Worm (Caenorhabditis elegans): ENCODE data around the gene irld-59.

The irld-59 gene

DNA sequence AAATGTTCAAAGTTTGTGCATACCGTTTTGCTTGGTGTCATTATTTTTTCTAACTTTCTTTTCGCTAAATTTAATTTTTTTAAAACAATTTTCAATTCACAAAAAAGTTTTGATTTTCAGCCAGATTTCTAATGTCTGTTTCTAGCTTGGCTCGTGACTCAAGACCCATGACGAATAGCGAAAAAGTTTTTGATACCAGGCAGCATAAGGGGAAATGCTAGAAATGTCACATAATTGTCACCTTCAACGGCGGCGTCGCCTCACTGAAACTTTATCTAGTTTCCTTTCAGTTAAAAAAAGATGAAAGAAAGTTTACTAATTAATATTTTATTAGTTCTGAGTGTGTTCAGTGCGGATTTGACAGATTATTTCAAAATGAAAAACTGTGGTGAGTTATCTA, at the start of gene irld-59:
irld-59 (plus strand) TSS at position 301 of the 400 bp plus-strand sequence.
- TF ChIP-seq tbp1 (GFP tag; optimal IDR thresholded peaks at IDR 0.05): no peak
- no peak for TF ChIP-seq ztf-22 (GFP tag; optimal IDR thresholded peaks at IDR 0.05)
- no peak for TF ChIP-seq ztf-28 (GFP tag; IDR thresholded peaks at IDR 0.05)
- no peak for TF ChIP-seq sptf-2 (GFP tag; optimal IDR thresholded peaks at IDR 0.05)
- TF ChIP-seq Y67H2A.10 (GFP tag; conservative IDR thresholded peaks at IDR 0.05): no peak
- no peak for TF ChIP-seq madf-10 (tag; optimal IDR thresholded peaks at IDR 0.05)
- no peak for TF ChIP-seq egl-44 (GFP tag; IDR thresholded peaks at IDR 0.05)
- no peak for TF ChIP-seq dpl-1 (GFP tag; optimal IDR thresholded peaks at IDR 0.05)
- TF ChIP-seq nhr-80 (tag; optimal IDR thresholded peaks at IDR 0.05): no peak
- no peak for TF ChIP-seq attf-5 (GFP tag; optimal IDR thresholded peaks at IDR 0.05)
- no peak for TF ChIP-seq ztf-25 (GFP tag; IDR thresholded peaks at IDR 0.05)
- no peak for TF ChIP-seq zim-3 (tag; optimal IDR thresholded peaks at IDR 0.05)
- no peak for TF ChIP-seq snpc-4 (GFP tag; optimal IDR thresholded peaks at IDR 0.05)
- no peak for TF ChIP-seq snpc-4 (tag; optimal IDR thresholded peaks at IDR 0.05)

DNA sequence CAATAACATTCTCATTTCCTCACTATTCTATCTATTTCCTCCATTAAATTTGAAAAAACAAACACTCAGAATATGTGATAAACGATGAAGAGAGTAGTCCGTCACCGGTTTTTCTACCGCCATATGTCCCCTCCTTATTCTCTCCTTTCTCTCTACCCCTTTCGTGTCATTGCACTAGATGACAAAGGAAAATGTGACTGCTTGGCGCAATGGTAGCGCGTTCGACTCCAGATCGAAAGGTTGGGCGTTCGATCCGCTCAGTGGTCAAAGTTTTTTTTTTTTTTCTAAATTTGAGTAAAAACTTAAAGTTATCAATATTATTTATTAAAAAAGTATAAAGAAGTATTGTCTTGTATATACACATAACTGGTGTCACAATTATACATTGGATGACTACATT, 47.4 kb upstream of the irld-59 start:
- TF ChIP-seq ZK185.1 (tag; optimal IDR thresholded peaks at IDR 0.05; ENCODE audit: poor library complexity, severe bottlenecking) (peak; percentile 63), D2030.7 (GFP tag; IDR thresholded peaks at IDR 0.05) (peak; percentile 40; the same call in 1 of the 2 replicates), Y95B8A.8 (GFP tag; IDR thresholded peaks at IDR 0.05) (no peak), lsy-27 (tag; optimal IDR thresholded peaks at IDR 0.05; ENCODE audit: borderline replicate concordance, insufficient read depth) (peak; percentile 42), let-607 (tag; optimal IDR thresholded peaks at IDR 0.05) (peak in 1 of 2 experiments; percentile 1), B0035.1 (tag; optimal IDR thresholded peaks at IDR 0.05) (no peak), athp-1 (tag; optimal IDR thresholded peaks at IDR 0.05) (no peak), F23B12.7 (tag; optimal IDR thresholded peaks at IDR 0.05; ENCODE audit: insufficient read depth) (peak; percentile 78), T07F8.4 (tag; optimal IDR thresholded peaks at IDR 0.05) (peak; percentile 34), ztf-18 (tag; optimal IDR thresholded peaks at IDR 0.05) (peak; percentile 76), attf-5 (GFP tag; optimal IDR thresholded peaks at IDR 0.05) (peak; percentile 22), rpc-1 (optimal IDR thresholded peaks at IDR 0.05) (peak; percentile 75), rpc-1 (tag; optimal IDR thresholded peaks at IDR 0.05) (peak; percentile 88), zfh-2 (GFP tag; conservative IDR thresholded peaks at IDR 0.05) (no peak), egl-44 (GFP tag; IDR thresholded peaks at IDR 0.05) (no peak), madf-10 (tag; optimal IDR thresholded peaks at IDR 0.05) (no peak), pbrm-1 (GFP tag; IDR thresholded peaks at IDR 0.05) (peak; percentile 59; the same call in 1 of the 2 replicates), hmg-1.2 (GFP tag; IDR thresholded peaks at IDR 0.05) (peak; percentile 74), nfya-2 (GFP tag; IDR thresholded peaks at IDR 0.05) (no peak), rec-8 (tag; optimal IDR thresholded peaks at IDR 0.05) (peak; percentile 11 to 36), akir-1 (GFP tag; optimal IDR thresholded peaks at IDR 0.05) (no peak), F55B11.4 (tag; optimal IDR thresholded peaks at IDR 0.05; ENCODE audit: borderline replicate concordance, insufficient read depth) (no peak), ztf-25 (GFP tag; IDR thresholded peaks at IDR 0.05) (peak; percentile 76; the same call in 1 of the 2 replicates), ama-1 (optimal IDR thresholded peaks at IDR 0.05) (no peak), ama-1 (GFP tag; optimal IDR thresholded peaks at IDR 0.05) (peak; percentile 20 to 46), mxl-1 (tag; optimal IDR thresholded peaks at IDR 0.05) (peak; percentile 54), B0261.1 (tag; optimal IDR thresholded peaks at IDR 0.05) (peak; percentile 85), tbp1 (GFP tag; optimal IDR thresholded peaks at IDR 0.05) (peak; percentile 98), lir-1 (GFP tag; conservative IDR thresholded peaks at IDR 0.05) (0 out of 2 replicates have a peak, but pooled peaks have one; percentile 12), snpc-1.1 (tag; optimal IDR thresholded peaks at IDR 0.05; ENCODE audit: insufficient read depth) (peak; percentile 9), hsf-1 (GFP tag; IDR thresholded peaks at IDR 0.05) (peak; percentile 75), snpc-4 (GFP tag; optimal IDR thresholded peaks at IDR 0.05) (peak; percentile 89), snpc-4 (tag; optimal IDR thresholded peaks at IDR 0.05) (peak; percentile 34 to 97 (median 92)), die-1 (tag; optimal IDR thresholded peaks at IDR 0.05) (peak; percentile 74), Y53F4B.3 (GFP tag; IDR thresholded peaks at IDR 0.05) (0 out of 2 replicates have a peak, but pooled peaks have one; percentile 11), him-1 (tag; optimal IDR thresholded peaks at IDR 0.05) (peak; percentile 61), snpc-1.3 (tag; optimal IDR thresholded peaks at IDR 0.05; ENCODE audit: insufficient read depth) (peak; percentile 75), snpc-3.4 (tag; optimal IDR thresholded peaks at IDR 0.05) (peak; percentile 35)
